Worm (Caenorhabditis elegans) whole organism, dauer: ENCODE results near the gene nex-4.

Source experiments
- unc-62 ChIP-seq: sonication (generic microtip); optimal IDR thresholded peaks from 2 replicates; lab custom pipeline; 2017; ENCODE audit warnings: missing biosample characterization, missing genetic modification reagents, missing genetic modification characterization

nex-4 gene

ce11 chrV:4846507-4846906 lies 4.7 kb upstream of the nex-4 start:
- no peak for TF ChIP-seq unc-62 (GFP tag; lab: Kevin White, UChicago)

- TF ChIP-seq unc-62 (GFP tag; lab: Kevin White, UChicago) = no peak
Observed at ce11 chrV:4847424-4847823, 3.8 kb upstream of the nex-4 start, which contains the start of gene abhd-5.1. abhd-5.1 (plus strand) TSS chrV:4847653.

DNA sequence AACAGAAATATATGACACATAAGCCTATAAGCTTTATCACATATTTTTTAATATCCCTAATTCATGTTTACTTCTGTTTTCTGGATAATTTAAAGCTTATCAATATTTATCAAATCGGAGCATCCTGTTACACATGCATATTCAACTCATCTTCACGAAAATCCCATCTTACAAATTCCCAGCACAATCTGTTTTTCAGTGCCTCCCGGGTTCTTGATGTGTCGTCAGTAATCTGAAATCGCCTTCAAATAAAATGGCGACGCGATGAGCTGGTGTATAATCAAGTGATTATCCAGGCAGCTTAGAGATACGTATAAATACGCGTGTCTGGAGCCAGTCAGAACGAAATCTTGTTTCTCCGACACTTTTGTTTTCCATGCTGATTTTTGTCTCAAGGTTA lies 792 bp upstream of the nex-4 start:
- TF ChIP-seq unc-62 (GFP tag; lab: Kevin White, UChicago) = no peak

DNA sequence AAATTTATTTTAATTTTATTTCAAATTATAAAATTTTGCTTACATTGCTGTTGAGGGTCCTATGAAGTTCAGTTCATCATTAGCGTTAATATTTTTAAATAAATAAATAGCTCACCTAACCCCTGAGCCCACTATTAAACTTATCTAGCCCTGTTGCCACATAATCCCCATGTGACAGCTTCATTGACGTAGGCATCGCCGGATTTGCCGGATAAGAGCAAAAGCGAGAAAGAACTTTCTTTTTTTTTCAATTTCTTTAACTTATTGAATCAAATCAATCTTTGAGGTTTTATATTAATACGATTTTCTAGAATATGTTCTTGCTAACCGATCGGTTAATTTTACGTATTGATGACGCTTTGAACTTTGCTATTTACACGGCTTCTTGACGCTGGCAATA lies 731 bp downstream of the nex-4 start:
- TF ChIP-seq unc-62 (GFP tag; lab: Kevin White, UChicago) = no peak

ce11 chrV:4857561-4857960 lies 6.3 kb downstream of the nex-4 start:
- TF ChIP-seq unc-62 (GFP tag; lab: Kevin White, UChicago) = no peak

ce11 chrV:4860525-4860924 lies 9.3 kb downstream of the nex-4 start:
- no peak for TF ChIP-seq unc-62 (GFP tag; lab: Kevin White, UChicago)

ce11 chrV:4862737-4863136 lies 11.5 kb downstream of the nex-4 start, which contains the start of gene C37H5.13:
C37H5.13 (minus strand) TSS chrV:4862965.
- no peak for TF ChIP-seq unc-62 (GFP tag; lab: Kevin White, UChicago)

DNA sequence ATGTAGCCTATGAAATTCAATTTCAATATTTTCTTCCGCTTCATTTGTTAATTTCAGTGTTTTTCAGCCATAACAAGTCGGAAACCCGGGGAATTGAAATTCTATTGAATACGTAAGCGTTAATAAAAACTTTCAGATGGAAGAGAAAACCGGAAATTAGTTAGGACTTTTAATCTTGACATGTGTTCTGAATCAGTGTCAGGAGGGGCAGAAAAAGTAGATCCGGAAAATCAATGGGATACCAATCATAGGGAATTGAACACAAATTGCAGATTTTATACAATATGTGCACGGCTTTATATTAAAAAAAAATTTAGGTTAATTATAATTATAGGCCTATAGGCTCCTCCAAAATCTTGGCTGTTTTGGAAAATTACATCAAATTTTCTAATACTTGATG lies 13.1 kb downstream of the nex-4 start:
- TF ChIP-seq unc-62 (GFP tag; lab: Kevin White, UChicago) = no peak

- no peak for TF ChIP-seq unc-62 (GFP tag; lab: Kevin White, UChicago)
Observed at ce11 chrV:4865364-4865763, 14.1 kb downstream of the nex-4 start, which contains the start of gene srd-32. srd-32 (plus strand) TSS chrV:4865664.

DNA sequence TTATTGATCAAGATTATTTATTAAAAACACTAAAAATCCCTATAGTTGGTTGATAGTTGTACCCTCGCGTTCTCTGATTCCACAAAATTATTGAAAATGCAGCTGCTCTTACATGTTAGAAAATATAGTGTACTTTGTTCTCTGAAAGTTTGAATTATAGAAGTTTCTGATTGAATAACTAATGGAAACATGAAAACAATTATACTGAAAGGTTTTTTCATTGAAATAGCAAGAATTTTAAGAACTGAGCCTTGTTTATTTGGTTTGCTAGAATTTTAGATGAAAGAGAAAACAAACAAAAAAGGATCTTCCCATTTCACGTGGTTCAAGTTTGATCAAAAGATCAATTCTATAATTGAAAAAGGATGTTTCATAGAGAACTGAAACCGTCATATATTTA lies 16.3 kb downstream of the nex-4 start:
- TF ChIP-seq unc-62 (GFP tag; lab: Kevin White, UChicago) = no peak

ce11 chrV:4868698-4869097 lies 17.5 kb downstream of the nex-4 start:
- no peak for TF ChIP-seq unc-62 (GFP tag; lab: Kevin White, UChicago)

DNA sequence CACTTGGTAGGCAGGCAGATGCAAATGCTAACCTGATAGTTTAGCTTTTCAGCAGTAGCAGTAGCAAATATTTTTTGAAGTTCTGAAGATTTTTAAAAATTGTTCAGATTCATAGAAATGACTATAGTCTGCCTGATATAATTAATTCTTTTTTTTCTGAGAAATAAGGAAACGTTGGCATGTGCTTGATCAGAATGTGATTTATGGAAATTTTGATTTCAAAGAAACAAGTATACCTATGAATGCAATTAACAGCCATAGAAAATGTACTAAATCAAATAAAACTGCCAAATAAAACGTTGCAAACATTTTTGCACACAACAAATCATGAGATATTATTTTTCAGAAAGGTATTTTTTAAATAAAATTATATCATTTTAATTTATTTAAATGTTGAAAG lies 19.4 kb downstream of the nex-4 start:
- TF ChIP-seq unc-62 (GFP tag; lab: Kevin White, UChicago) = no peak

DNA sequence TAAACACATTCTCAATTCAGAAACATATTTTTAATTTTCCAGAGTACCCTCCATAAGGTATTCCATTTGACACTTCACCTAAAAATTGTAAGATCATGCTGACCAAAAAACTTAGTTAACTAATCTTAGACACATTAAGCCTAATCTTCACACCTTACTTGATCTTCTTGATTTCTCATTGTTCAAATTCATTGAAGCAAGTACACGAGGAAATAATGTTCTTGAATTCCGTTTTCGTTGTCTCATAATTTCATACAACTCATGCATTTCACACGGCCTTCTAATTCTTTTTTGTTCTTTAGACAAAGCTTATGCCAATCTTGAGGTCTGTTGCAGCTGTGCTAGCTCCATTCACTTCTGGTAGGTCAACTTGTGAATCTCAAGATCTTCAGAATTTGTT lies 20.8 kb downstream of the nex-4 start, which contains the start of gene srd-33:
TSS of gene srd-33 (plus strand) at position 301 of the 400 bp plus-strand sequence.
- TF ChIP-seq unc-62 (GFP tag; lab: Kevin White, UChicago) = no peak

- no peak for TF ChIP-seq unc-62 (GFP tag; lab: Kevin White, UChicago)
Observed at ce11 chrV:4877587-4877986, 26.3 kb downstream of the nex-4 start, which contains the start of gene T19H12.6. T19H12.6 (minus strand) TSS chrV:4877687.

DNA sequence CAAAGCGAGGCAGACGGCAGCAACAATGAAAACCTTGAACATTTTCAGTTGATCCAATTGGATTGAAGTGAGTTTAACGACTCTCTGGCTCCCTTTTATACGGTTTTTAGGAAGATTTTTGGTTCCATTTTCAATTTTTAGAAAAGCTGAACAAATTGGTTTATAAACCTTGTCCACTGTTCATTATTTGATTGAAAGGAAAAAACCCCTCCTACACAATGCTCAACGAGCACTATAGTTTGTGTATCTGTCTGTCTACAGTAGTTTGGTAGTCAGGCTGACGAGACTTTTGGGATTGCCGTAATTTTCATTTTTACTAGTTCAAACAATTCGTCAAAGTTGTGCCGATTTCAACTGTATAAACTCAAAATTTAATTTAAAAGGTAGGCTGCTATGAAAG lies 28.0 kb downstream of the nex-4 start, which contains the start of gene T19H12.15:
TSS of gene T19H12.15 (minus strand) at position 101 of the 400 bp plus-strand sequence.
- no peak for TF ChIP-seq unc-62 (GFP tag; lab: Kevin White, UChicago)

ce11 chrV:4881377-4881776 lies 30.1 kb downstream of the nex-4 start, which contains the start of gene str-32:
str-32 (minus strand) TSS chrV:4881477.
- no peak for TF ChIP-seq unc-62 (GFP tag; lab: Kevin White, UChicago)

DNA sequence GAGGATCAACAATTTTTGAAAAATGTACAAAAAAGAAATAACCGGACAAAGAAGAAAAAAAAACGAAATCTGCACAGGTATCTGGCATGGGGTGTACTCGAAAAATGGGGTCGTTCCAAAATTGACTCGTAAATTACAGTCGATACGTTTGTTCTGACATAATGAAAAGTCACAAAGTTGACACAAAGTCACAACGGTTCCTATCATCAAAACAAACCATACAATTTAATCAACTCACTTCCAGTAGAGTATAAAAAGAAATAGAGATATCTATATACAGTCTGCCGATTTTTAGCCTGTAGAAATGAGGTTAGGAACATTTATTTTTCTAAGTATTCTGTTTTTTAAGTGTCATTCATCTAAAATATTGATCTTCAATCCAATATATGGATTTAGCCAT lies 33.3 kb downstream of the nex-4 start, which contains the start of gene T19H12.12:
TSS of gene T19H12.12 (plus strand) at position 301 of the 400 bp plus-strand sequence.
- TF ChIP-seq unc-62 (GFP tag; lab: Kevin White, UChicago) = no peak
